Worm (Caenorhabditis elegans) whole organism, L4 larva: ENCODE results near the gene ugt-56.
A peak's percentile ranks its signal among the peaks of the same experiment; 100 is the strongest.

ENCODE experiments used
- F10B5.3 ChIP-seq: sonication (generic microtip); optimal IDR thresholded peaks from 2 replicates; lab custom pipeline; 2016; ENCODE audit warnings: mild to moderate bottlenecking, missing genetic modification characterization, missing compliant biosample characterization
- F37D6.2 ChIP-seq: sonication (generic microtip); optimal IDR thresholded peaks from 2 replicates; lab custom pipeline; 2016; ENCODE audit warnings: mild to moderate bottlenecking, missing genetic modification characterization, missing compliant biosample characterization
- F44E2.7 ChIP-seq: fragments of 200-800 bp; sonication (Bioruptor generic); IDR thresholded peaks from 2 replicates; pipeline ENCODE4 v2.1.2; 2022; ENCODE audit warnings: missing genetic modification characterization, missing compliant biosample characterization
- F49E8.2 ChIP-seq: sonication (generic microtip); optimal IDR thresholded peaks from 2 replicates; lab custom pipeline; 2016; ENCODE audit warnings: missing compliant biosample characterization, mild to moderate bottlenecking, missing genetic modification characterization, borderline replicate concordance
- T20F7.1 ChIP-seq: fragments of 200-800 bp; sonication (Bioruptor generic); optimal IDR thresholded peaks from 2 replicates; lab custom pipeline; 2018; ENCODE audit warnings: mild to moderate bottlenecking, missing genetic modification characterization, missing compliant biosample characterization
- Y105C5A.15 ChIP-seq: fragments of 200-800 bp; sonication (Bioruptor generic); IDR thresholded peaks from 2 replicates; pipeline ENCODE4 v1.3.6; 2022; ENCODE audit warnings: missing genetic modification characterization, missing compliant biosample characterization
- Y48G9A.11 ChIP-seq: fragments of 200-800 bp; sonication (Bioruptor generic); IDR thresholded peaks from 2 replicates; pipeline ENCODE4 v1.3.6; 2022; ENCODE audit warnings: missing genetic modification reagents, missing genetic modification characterization, missing compliant biosample characterization
- Y5F2A.4 ChIP-seq: fragments of 200-800 bp; sonication (Bioruptor generic); optimal IDR thresholded peaks from 2 replicates; lab custom pipeline; 2018; ENCODE audit warnings: mild to moderate bottlenecking, missing genetic modification characterization, missing compliant biosample characterization
- Y75B8A.6 ChIP-seq: fragments of 200-800 bp; sonication (Bioruptor generic); IDR thresholded peaks from 2 replicates; pipeline ENCODE4 v1.3.6; 2022; ENCODE audit warnings: missing genetic modification reagents, missing genetic modification characterization, missing compliant biosample characterization
- ZK337.2 ChIP-seq: fragments of 200-800 bp; sonication (Bioruptor generic); IDR thresholded peaks from 2 replicates; pipeline ENCODE4 v1.3.6; 2022; ENCODE audit warnings: missing genetic modification reagents, missing genetic modification characterization, missing compliant biosample characterization
- aha-1 ChIP-seq: fragments of 150-350 bp; peaks from one replicate; lab custom pipeline; 2014; ENCODE audit warnings: missing biosample characterization, missing genetic modification characterization
- aly-2 ChIP-seq: sonication (generic microtip); optimal IDR thresholded peaks from 2 replicates; lab custom pipeline; 2018; ENCODE audit warnings: missing biosample characterization, missing genetic modification characterization
- attf-4 ChIP-seq: sonication (generic microtip); optimal IDR thresholded peaks from 3 replicates; lab custom pipeline; 2017; ENCODE audit warnings: missing biosample characterization, missing genetic modification characterization
- ceh-28 ChIP-seq: fragments of 150-350 bp; optimal IDR thresholded peaks from 2 replicates; lab custom pipeline; 2014; ENCODE audit warnings: missing biosample characterization, missing genetic modification reagents, missing genetic modification characterization
- ceh-44 ChIP-seq: fragments of 200-800 bp; sonication (Bioruptor generic); IDR thresholded peaks from 2 replicates; pipeline ENCODE4 v1.3.6; 2022; ENCODE audit warnings: missing genetic modification reagents, missing genetic modification characterization, missing compliant biosample characterization
- ceh-62 ChIP-seq: sonication (generic microtip); optimal IDR thresholded peaks from 2 replicates; lab custom pipeline; 2017; ENCODE audit warnings: missing biosample characterization, missing genetic modification characterization
- ceh-82 ChIP-seq: sonication (generic microtip); optimal IDR thresholded peaks from 2 replicates; lab custom pipeline; 2017; ENCODE audit warnings: missing biosample characterization, missing genetic modification characterization
- ces-1 ChIP-seq: fragments of 150-350 bp; sonication (generic microtip); optimal IDR thresholded peaks from 4 replicates; lab custom pipeline; 2014; ENCODE audit warnings: missing biosample characterization, missing genetic modification reagents, missing genetic modification characterization
- daf-12 ChIP-seq: fragments of 150-350 bp; optimal IDR thresholded peaks from 2 replicates; lab custom pipeline; 2014; ENCODE audit warnings: missing biosample characterization, missing genetic modification reagents, missing genetic modification characterization
- daf-16 ChIP-seq, 3 experiments: sonication (generic microtip); optimal IDR thresholded peaks; 2 replicates each; lab custom pipeline; 2016 to 2017; ENCODE audit warnings: missing genetic modification characterization in 3 of 3, missing genetic modification reagents in 3 of 3, mild to moderate bottlenecking in 2 of 3, missing compliant biosample characterization in 2 of 3, missing biosample characterization in 1 of 3, moderate library complexity in 1 of 3
- daf-19 ChIP-seq: fragments of 200-800 bp; sonication (Bioruptor generic); conservative IDR thresholded peaks from 2 replicates; pipeline ENCODE4 v1.3.6; 2022; ENCODE audit warnings: missing genetic modification characterization, missing compliant biosample characterization
- dmd-8 ChIP-seq: fragments of 200-800 bp; sonication (Bioruptor generic); IDR thresholded peaks from 2 replicates; pipeline ENCODE4 v1.3.6; 2022; ENCODE audit warnings: missing genetic modification characterization, missing compliant biosample characterization
- duxl-1 ChIP-seq: sonication (generic microtip); optimal IDR thresholded peaks from 2 replicates; lab custom pipeline; 2016; ENCODE audit warnings: mild to moderate bottlenecking, missing genetic modification characterization, moderate library complexity, missing compliant biosample characterization; ENCODE audit not compliant: poor library complexity
- egl-27 ChIP-seq: sonication (generic microtip); optimal IDR thresholded peaks from 3 replicates; lab custom pipeline; 2017; ENCODE audit warnings: missing biosample characterization, missing genetic modification reagents, missing genetic modification characterization
- egl-43 ChIP-seq: fragments of 200-800 bp; sonication (Bioruptor generic); IDR thresholded peaks from 2 replicates; pipeline ENCODE4 v1.3.6; 2022; ENCODE audit warnings: missing genetic modification reagents, missing genetic modification characterization, missing compliant biosample characterization
- fkh-10 ChIP-seq: fragments of 150-350 bp; optimal IDR thresholded peaks from 2 replicates; lab custom pipeline; 2014; ENCODE audit warnings: missing biosample characterization, missing genetic modification reagents, missing genetic modification characterization
- fos-1 ChIP-seq: fragments of 150-350 bp; optimal IDR thresholded peaks from 2 replicates; lab custom pipeline; 2014; ENCODE audit warnings: missing biosample characterization, missing genetic modification characterization
- gei-8 ChIP-seq: fragments of 200-800 bp; sonication (Bioruptor generic); optimal IDR thresholded peaks from 2 replicates; lab custom pipeline; 2018; ENCODE audit warnings: mild to moderate bottlenecking, missing genetic modification characterization, missing compliant biosample characterization
- hlh-11 ChIP-seq: fragments of 200-800 bp; sonication (Bioruptor generic); optimal IDR thresholded peaks from 2 replicates; lab custom pipeline; 2018; ENCODE audit warnings: mild to moderate bottlenecking, missing genetic modification characterization, missing compliant biosample characterization
- hmg-1.1 ChIP-seq: fragments of 200-800 bp; sonication (Bioruptor generic); IDR thresholded peaks from 2 replicates; pipeline ENCODE4 v1.3.6; 2022; ENCODE audit warnings: missing genetic modification reagents, missing genetic modification characterization, missing compliant biosample characterization
- lim-7 ChIP-seq: fragments of 200-800 bp; sonication (Bioruptor generic); IDR thresholded peaks from 2 replicates; pipeline ENCODE4 v1.3.6; 2022; ENCODE audit warnings: missing genetic modification characterization, missing compliant biosample characterization
- lin-13 ChIP-seq: fragments of 150-350 bp; optimal IDR thresholded peaks from 2 replicates; lab custom pipeline; 2014; ENCODE audit warnings: missing biosample characterization, missing genetic modification reagents, missing genetic modification characterization
- lin-38 ChIP-seq: fragments of 200-800 bp; sonication (Bioruptor generic); IDR thresholded peaks from 2 replicates; pipeline ENCODE4 v1.3.6; 2022; ENCODE audit warnings: missing genetic modification reagents, missing genetic modification characterization, missing compliant biosample characterization
- lin-39 ChIP-seq: fragments of 150-350 bp; optimal IDR thresholded peaks from 2 replicates; lab custom pipeline; 2014; ENCODE audit warnings: missing biosample characterization, missing genetic modification reagents, missing genetic modification characterization
- lsy-2 ChIP-seq, 2 experiments: fragments of 150-350 bp in 1 of 2; sonication (generic microtip) in 1 of 2; optimal IDR thresholded peaks; 2 replicates each; lab custom pipeline; 2014 to 2017; ENCODE audit warnings: missing biosample characterization in 2 of 2, missing genetic modification characterization in 2 of 2
- madf-9 ChIP-seq: fragments of 200-800 bp; sonication (Bioruptor generic); conservative IDR thresholded peaks from 2 replicates; pipeline ENCODE4 v1.3.6; 2022; ENCODE audit warnings: missing genetic modification reagents, missing genetic modification characterization, missing compliant biosample characterization
- mep-1 ChIP-seq: fragments of 150-350 bp; sonication (generic microtip); optimal IDR thresholded peaks from 3 replicates; lab custom pipeline; 2014; ENCODE audit warnings: missing biosample characterization, missing genetic modification characterization
- nhr-10 ChIP-seq: fragments of 150-350 bp; optimal IDR thresholded peaks from 2 replicates; lab custom pipeline; 2014; ENCODE audit warnings: missing biosample characterization, missing genetic modification characterization
- nhr-102 ChIP-seq: sonication (generic microtip); optimal IDR thresholded peaks from 2 replicates; lab custom pipeline; 2016; ENCODE audit warnings: mild to moderate bottlenecking, missing genetic modification characterization, moderate library complexity, missing compliant biosample characterization
- nhr-11 ChIP-seq: fragments of 150-350 bp; optimal IDR thresholded peaks from 2 replicates; lab custom pipeline; 2014; ENCODE audit warnings: missing biosample characterization, missing genetic modification characterization
- nhr-111 ChIP-seq: fragments of 200-800 bp; sonication (Bioruptor generic); optimal IDR thresholded peaks from 2 replicates; lab custom pipeline; 2018; ENCODE audit warnings: mild to moderate bottlenecking, missing genetic modification characterization, missing compliant biosample characterization
- nhr-237 ChIP-seq: sonication (generic microtip); optimal IDR thresholded peaks from 2 replicates; lab custom pipeline; 2017; ENCODE audit warnings: missing biosample characterization, missing genetic modification characterization
- nhr-42 ChIP-seq: fragments of 200-800 bp; sonication (Bioruptor generic); IDR thresholded peaks from 2 replicates; pipeline ENCODE4 v1.3.6; 2022; ENCODE audit warnings: missing genetic modification characterization, missing compliant biosample characterization
- nhr-48 ChIP-seq: sonication (generic microtip); optimal IDR thresholded peaks from 2 replicates; lab custom pipeline; 2016; ENCODE audit warnings: mild to moderate bottlenecking, missing genetic modification characterization, missing compliant biosample characterization
- nhr-76 ChIP-seq: fragments of 150-350 bp; optimal IDR thresholded peaks from 2 replicates; lab custom pipeline; 2014; ENCODE audit warnings: missing biosample characterization, missing genetic modification characterization
- pqm-1 ChIP-seq: sonication (generic microtip); optimal IDR thresholded peaks from 2 replicates; lab custom pipeline; 2017; ENCODE audit warnings: missing biosample characterization, missing genetic modification characterization
- skn-1 ChIP-seq: fragments of 150-350 bp; optimal IDR thresholded peaks from 2 replicates; lab custom pipeline; 2014; ENCODE audit warnings: missing biosample characterization, missing genetic modification characterization
- snpc-1.2 ChIP-seq: fragments of 200-800 bp; sonication (Bioruptor generic); IDR thresholded peaks from 2 replicates; pipeline ENCODE4 v1.3.6; 2022; ENCODE audit warnings: missing genetic modification reagents, missing genetic modification characterization, missing compliant biosample characterization
- spr-3 ChIP-seq: fragments of 200-800 bp; sonication (Bioruptor generic); optimal IDR thresholded peaks from 2 replicates; lab custom pipeline; 2018; ENCODE audit warnings: mild to moderate bottlenecking, missing genetic modification characterization, missing compliant biosample characterization
- unc-130 ChIP-seq: sonication (generic microtip); optimal IDR thresholded peaks from 2 replicates; lab custom pipeline; 2016; ENCODE audit warnings: missing genetic modification reagents, missing genetic modification characterization, missing compliant biosample characterization
- zip-11 ChIP-seq: fragments of 200-800 bp; sonication (Bioruptor generic); IDR thresholded peaks from 2 replicates; pipeline ENCODE4 v1.3.6; 2022; ENCODE audit warnings: missing genetic modification characterization, missing compliant biosample characterization
- ztf-7 ChIP-seq: fragments of 150-350 bp; optimal IDR thresholded peaks from 2 replicates; lab custom pipeline; 2014; ENCODE audit warnings: missing biosample characterization, missing genetic modification characterization

Gene ugt-56

DNA sequence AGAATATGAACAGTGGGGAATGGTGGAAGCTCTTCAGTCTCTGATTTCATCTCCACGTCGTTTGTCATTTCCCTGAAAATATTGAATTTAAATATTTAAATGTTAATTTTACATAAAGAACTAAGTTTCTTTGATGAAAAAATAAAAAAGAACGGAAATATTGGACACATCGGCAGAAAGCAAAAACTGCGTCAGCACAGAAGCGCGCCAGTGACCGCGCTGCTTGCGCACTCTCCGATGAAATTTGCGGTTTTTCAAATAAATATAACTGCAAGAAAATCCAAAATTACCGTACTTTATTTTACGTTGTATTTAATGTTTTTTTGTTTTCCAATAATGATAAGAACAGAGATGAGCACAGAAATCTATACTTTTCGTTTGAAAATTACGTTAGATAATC, 32.8 kb downstream of the ugt-56 start, which contains the start of the genes srpa-68 and srh-16 (continued):
- TF ChIP-seq F37D6.2 (tag; lab: Kevin White, UChicago), result peak; percentile 71
- TF ChIP-seq Y5F2A.4, result no peak
- TF ChIP-seq lin-38 (GFP tag; lab: Robert Waterston, UW), result peak; percentile 88
- 0 out of 2 replicates have a peak, but pooled peaks have one; percentile 17 for TF ChIP-seq daf-19 (GFP tag; lab: Robert Waterston, UW)
- TF ChIP-seq ceh-82 (tag; lab: Kevin White, UChicago), result no peak
- peak; percentile 86 for TF ChIP-seq hmg-1.1
- no peak for TF ChIP-seq ceh-44 (GFP tag; lab: Robert Waterston, UW)
- peak; percentile 14 for TF ChIP-seq nhr-76
- peak; percentile 22 to 94 for TF ChIP-seq lsy-2 (tag; optimal IDR thresholded peaks at IDR 0.05; lab: Kevin White, UChicago)
- peak; percentile 59 for TF ChIP-seq unc-130 (GFP tag; lab: Kevin White, UChicago)
- TF ChIP-seq nhr-111 (GFP tag; lab: Kevin White, UChicago), result no peak
- no peak for TF ChIP-seq nhr-237
- TF ChIP-seq nhr-42 (GFP tag; lab: Robert Waterston, UW), result 0 out of 2 replicates have a peak, but pooled peaks have one; percentile 44
- peak; percentile 17 for TF ChIP-seq spr-3 (GFP tag; lab: Kevin White, UChicago)
- TF ChIP-seq zip-11 (GFP tag; lab: Robert Waterston, UW), result no peak
- TF ChIP-seq lim-7 (GFP tag; lab: Robert Waterston, UW), result no peak
- TF ChIP-seq T20F7.1, result peak; percentile 86
- TF ChIP-seq duxl-1, result peak; percentile 87
- no peak for TF ChIP-seq daf-12 (tag; lab: Kevin White, UChicago)
- TF ChIP-seq daf-16 (GFP tag; optimal IDR thresholded peaks at IDR 0.05; lab: Kevin White, UChicago), result peak; percentile 33 to 50
- TF ChIP-seq daf-16 (tag; optimal IDR thresholded peaks at IDR 0.05; lab: Kevin White, UChicago), result peak; percentile 60
- TF ChIP-seq F44E2.7, result no peak
- TF ChIP-seq mep-1 (tag; lab: Kevin White, UChicago), result peak; percentile 90
- TF ChIP-seq nhr-102 (tag; lab: Kevin White, UChicago), result peak; percentile 93
- TF ChIP-seq fkh-10 (GFP tag; lab: Kevin White, UChicago), result peak; percentile 46
- TF ChIP-seq Y105C5A.15 (GFP tag; lab: Robert Waterston, UW), result no peak
- TF ChIP-seq lin-13 (GFP tag; lab: Kevin White, UChicago), result peak; percentile 74
- TF ChIP-seq egl-27 (tag; lab: Kevin White, UChicago), result no peak
- no peak for TF ChIP-seq ceh-28 (tag; lab: Kevin White, UChicago)
- peak; percentile 69 for TF ChIP-seq F49E8.2 (tag; lab: Kevin White, UChicago)
- TF ChIP-seq Y48G9A.11 (GFP tag; lab: Robert Waterston, UW), result peak; percentile 86
- peak; percentile 97 for TF ChIP-seq aha-1
- TF ChIP-seq gei-8 (GFP tag; lab: Kevin White, UChicago), result no peak
- TF ChIP-seq nhr-11, result peak; percentile 56
- TF ChIP-seq nhr-10, result no peak
- TF ChIP-seq pqm-1, result peak; percentile 28
- 0 out of 2 replicates have a peak, but pooled peaks have one; percentile 53 for TF ChIP-seq egl-43 (GFP tag; lab: Robert Waterston, UW)
- TF ChIP-seq F10B5.3 (tag; lab: Kevin White, UChicago), result peak; percentile 79
- TF ChIP-seq dmd-8 (GFP tag; lab: Robert Waterston, UW), result no peak
- no peak for TF ChIP-seq attf-4 (tag; lab: Kevin White, UChicago)
- no peak for TF ChIP-seq ZK337.2 (GFP tag; lab: Robert Waterston, UW)
- TF ChIP-seq ceh-62, result no peak
- TF ChIP-seq fos-1 (tag; lab: Kevin White, UChicago), result no peak
- no peak for TF ChIP-seq aly-2
- peak; percentile 77 for TF ChIP-seq nhr-48 (tag; lab: Kevin White, UChicago)
- TF ChIP-seq snpc-1.2, result peak; percentile 61; the same call in 1 of the 2 replicates
- TF ChIP-seq Y75B8A.6 (GFP tag; lab: Robert Waterston, UW), result no peak
- TF ChIP-seq ztf-7 (tag; lab: Kevin White, UChicago), result peak; percentile 74
- TF ChIP-seq hlh-11 (tag; lab: Kevin White, UChicago), result peak; percentile 80
- no peak for TF ChIP-seq lin-39 (tag; lab: Kevin White, UChicago)
- no peak for TF ChIP-seq ces-1 (GFP tag; lab: Kevin White, UChicago)
- TF ChIP-seq skn-1 (tag; lab: Kevin White, UChicago), result no peak
- no peak for TF ChIP-seq madf-9 (GFP tag; lab: Robert Waterston, UW)
